Worm (Caenorhabditis elegans): ENCODE data around the gene cst-1.

ce11 chrX:4306861-4307260 is 32.6 kb upstream of the cst-1 start, which contains the start of gene pqn-15:
- TF ChIP-seq fos-1 (tag; optimal IDR thresholded peaks at IDR 0.05) (no peak), lin-39 (tag; optimal IDR thresholded peaks at IDR 0.05) (no peak), egl-27 (tag; optimal IDR thresholded peaks at IDR 0.05) (no peak), nhr-12 (tag; optimal IDR thresholded peaks at IDR 0.05) (no peak), nhr-11 (tag; optimal IDR thresholded peaks at IDR 0.05) (no peak), F13H6.1 (tag; optimal IDR thresholded peaks at IDR 0.05) (no peak), unc-62 (GFP tag; optimal IDR thresholded peaks at IDR 0.05) (no peak)

Measured in whole organism, L2 larva.